Worm (Caenorhabditis elegans) whole organism, L2 larva: ENCODE measurements around the gene F42G2.7.

Source experiments
- ZK546.5 ChIP-seq: sonication (generic microtip); optimal IDR thresholded peaks from 2 replicates; lab custom pipeline; 2017; ENCODE audit warnings: missing biosample characterization, missing genetic modification characterization
- dmd-4 ChIP-seq: sonication (generic microtip); optimal IDR thresholded peaks from 2 replicates; lab custom pipeline; 2017; ENCODE audit warnings: missing biosample characterization, missing genetic modification characterization
- elt-1 ChIP-seq: fragments of 150-350 bp; optimal IDR thresholded peaks from 2 replicates; lab custom pipeline; 2014; ENCODE audit warnings: missing biosample characterization, missing genetic modification characterization
- fos-1 ChIP-seq: fragments of 150-350 bp; optimal IDR thresholded peaks from 2 replicates; lab custom pipeline; 2014; ENCODE audit warnings: missing biosample characterization, missing genetic modification characterization
- lin-11 ChIP-seq: fragments of 150-350 bp; sonication (generic microtip); optimal IDR thresholded peaks from 2 replicates; lab custom pipeline; 2014; ENCODE audit warnings: missing biosample characterization, missing genetic modification characterization, inconsistent platforms, mixed read lengths
- lin-39 ChIP-seq: fragments of 150-350 bp; optimal IDR thresholded peaks from 2 replicates; lab custom pipeline; 2014; ENCODE audit warnings: missing biosample characterization, missing genetic modification reagents, missing genetic modification characterization
- mab-5 ChIP-seq: fragments of 150-350 bp; optimal IDR thresholded peaks from 2 replicates; lab custom pipeline; 2014; ENCODE audit warnings: missing biosample characterization, missing genetic modification characterization
- mbf-1 ChIP-seq: sonication (generic microtip); optimal IDR thresholded peaks from 2 replicates; lab custom pipeline; 2017; ENCODE audit warnings: missing biosample characterization, missing genetic modification characterization
- nhr-10 ChIP-seq: sonication (generic microtip); optimal IDR thresholded peaks from 2 replicates; lab custom pipeline; 2017; ENCODE audit warnings: missing biosample characterization, missing genetic modification characterization
- nhr-12 ChIP-seq: fragments of 150-350 bp; optimal IDR thresholded peaks from 2 replicates; lab custom pipeline; 2014; ENCODE audit warnings: missing biosample characterization, missing genetic modification characterization
- nhr-21 ChIP-seq: fragments of 150-350 bp; optimal IDR thresholded peaks from 2 replicates; lab custom pipeline; 2014; ENCODE audit warnings: missing biosample characterization, missing genetic modification characterization
- nhr-237 ChIP-seq: fragments of 150-350 bp; optimal IDR thresholded peaks from 2 replicates; lab custom pipeline; 2014; ENCODE audit warnings: missing biosample characterization, missing genetic modification characterization
- nhr-6 ChIP-seq: fragments of 150-350 bp; optimal IDR thresholded peaks from 2 replicates; lab custom pipeline; 2014; ENCODE audit warnings: missing biosample characterization, missing genetic modification characterization
- nhr-77 ChIP-seq: fragments of 150-350 bp; optimal IDR thresholded peaks from 2 replicates; lab custom pipeline; 2014; ENCODE audit warnings: missing biosample characterization, missing genetic modification characterization
- peb-1 ChIP-seq: fragments of 150-350 bp; optimal IDR thresholded peaks from 2 replicates; lab custom pipeline; 2014; ENCODE audit warnings: missing biosample characterization, missing genetic modification characterization
- sma-3 ChIP-seq: sonication (generic microtip); optimal IDR thresholded peaks from 2 replicates; lab custom pipeline; 2016; ENCODE audit warnings: missing genetic modification reagents, missing genetic modification characterization, missing compliant biosample characterization
- sma-9 ChIP-seq, 2 experiments: fragments of 150-350 bp in 1 of 2; sonication (generic microtip) in 1 of 2; optimal IDR thresholded peaks; 2 replicates each; lab custom pipeline; 2014 to 2016; ENCODE audit warnings: missing genetic modification characterization in 2 of 2, mild to moderate bottlenecking in 1 of 2, missing biosample characterization in 1 of 2, missing compliant biosample characterization in 1 of 2, missing genetic modification reagents in 1 of 2, moderate library complexity in 1 of 2
- unc-39 ChIP-seq: fragments of 150-350 bp; optimal IDR thresholded peaks from 2 replicates; lab custom pipeline; 2014; ENCODE audit warnings: missing biosample characterization, missing genetic modification characterization
- unc-55 ChIP-seq: fragments of 150-350 bp; sonication (generic microtip); optimal IDR thresholded peaks from 3 replicates; lab custom pipeline; 2014; ENCODE audit warnings: missing biosample characterization, missing genetic modification reagents, missing genetic modification characterization
- unc-62 ChIP-seq: fragments of 150-350 bp; optimal IDR thresholded peaks from 2 replicates; lab custom pipeline; 2014; ENCODE audit warnings: missing biosample characterization, missing genetic modification reagents, missing genetic modification characterization
- zag-1 ChIP-seq: fragments of 150-350 bp; optimal IDR thresholded peaks from 2 replicates; lab custom pipeline; 2014; ENCODE audit warnings: missing biosample characterization, missing genetic modification characterization
- ztf-1 ChIP-seq: fragments of 200-800 bp; sonication (Bioruptor generic); conservative IDR thresholded peaks from 2 replicates; pipeline ENCODE4 v1.3.6; 2022; ENCODE audit warnings: missing genetic modification characterization, missing compliant biosample characterization

The F42G2.7 gene

DNA sequence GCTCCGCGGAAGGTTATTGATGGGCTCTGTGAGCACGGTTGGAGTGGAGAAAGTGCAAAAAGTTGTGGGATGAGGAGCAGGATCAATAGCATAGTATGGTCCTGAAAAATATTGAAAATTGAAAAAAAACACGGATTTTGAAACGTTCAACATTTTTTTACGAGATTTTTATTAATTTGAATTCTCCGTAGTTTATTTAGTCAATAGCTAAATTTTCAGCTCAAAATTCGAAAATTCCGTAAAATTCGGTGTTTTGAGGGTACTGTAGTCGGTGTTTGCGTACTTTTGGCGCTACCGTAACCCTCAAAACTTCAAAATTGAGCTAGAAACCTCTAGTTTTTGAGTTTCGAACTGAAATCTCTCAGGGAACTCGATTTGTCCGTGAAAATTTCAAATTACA, 40.9 kb downstream of the F42G2.7 start, which contains the start of gene pqn-42:
Gene pqn-42, minus strand, starts transcription at position 101 of the 400 bp plus-strand sequence.
- TF ChIP-seq mab-5 (tag; lab: Kevin White, UChicago) (no peak), unc-62 (no peak), ztf-1 (GFP tag; lab: Robert Waterston, UW) (no peak), elt-1 (no peak), ZK546.5 (tag; lab: Kevin White, UChicago) (no peak), fos-1 (tag; lab: Kevin White, UChicago) (no peak), nhr-21 (no peak), lin-39 (no peak), lin-11 (tag; lab: Kevin White, UChicago) (no peak), sma-3 (no peak), nhr-237 (tag; lab: Kevin White, UChicago) (no peak), dmd-4 (tag; lab: Kevin White, UChicago) (no peak), nhr-6 (no peak)

DNA sequence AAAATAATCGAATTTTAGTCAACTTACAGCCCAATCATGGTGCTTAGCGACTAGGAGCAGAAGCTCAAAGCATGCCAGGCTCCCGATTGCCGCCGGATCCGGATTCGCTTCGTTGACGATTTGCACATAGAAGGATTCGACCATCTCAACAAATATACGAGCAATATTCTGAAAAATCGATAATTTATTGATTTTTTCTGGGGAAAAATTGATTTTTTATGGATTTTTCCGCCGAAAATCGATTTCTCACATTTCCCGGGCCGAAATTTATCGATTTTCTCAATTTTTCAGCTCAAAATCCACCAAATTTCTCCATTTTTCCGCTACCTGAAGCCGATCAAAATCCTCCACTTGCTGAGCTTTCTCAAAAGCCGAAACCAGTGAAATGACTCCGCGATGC, 50.9 kb downstream of the F42G2.7 start:
- TF ChIP-seq peb-1 (tag; lab: Kevin White, UChicago) (no peak), lin-11 (tag; lab: Kevin White, UChicago) (no peak), nhr-12 (no peak), sma-9 (GFP tag; optimal IDR thresholded peaks at IDR 0.05; lab: Kevin White, UChicago) (no peak), sma-9 (tag; optimal IDR thresholded peaks at IDR 0.05; lab: Kevin White, UChicago) (no peak), nhr-77 (tag; lab: Kevin White, UChicago) (no peak), unc-55 (GFP tag; lab: Kevin White, UChicago) (no peak), nhr-10 (no peak), unc-39 (tag; lab: Kevin White, UChicago) (no peak), mbf-1 (tag; lab: Kevin White, UChicago) (no peak), zag-1 (no peak), ZK546.5 (tag; lab: Kevin White, UChicago) (no peak)
- TF ChIP-seq, all 48 proteins: peak for 0
